Fruit fly (Drosophila melanogaster) whole organism, embryonic: ENCODE data around the gene CG6652.

Experiments used
- Aef1 ChIP-seq: fragments of 200-800 bp; sonication (Bioruptor generic); IDR thresholded peaks from 3 replicates; pipeline ENCODE4 v1.3.6; 2022; ENCODE audit warnings: missing biosample characterization, missing genetic modification characterization
- CG10209 ChIP-seq: fragments of 200-800 bp; sonication (Bioruptor generic); optimal IDR thresholded peaks from 3 replicates; lab custom pipeline; 2017; ENCODE audit warnings: missing biosample characterization, mild to moderate bottlenecking, missing genetic modification characterization, missing genetic modification reagents
- CG12071 ChIP-seq: fragments of 200-800 bp; sonication (Bioruptor generic); optimal IDR thresholded peaks from 3 replicates; lab custom pipeline; 2018; ENCODE audit warnings: missing biosample characterization, mild to moderate bottlenecking, missing genetic modification characterization
- CG13424 ChIP-seq: fragments of 200-800 bp; sonication (Bioruptor generic); optimal IDR thresholded peaks from 2 replicates; lab custom pipeline; 2019; ENCODE audit warnings: missing biosample characterization, mild to moderate bottlenecking, missing genetic modification characterization, moderate library complexity
- CG14050 ChIP-seq: fragments of 200-800 bp; sonication (Bioruptor generic); IDR thresholded peaks from 3 replicates; pipeline ENCODE4 v1.3.6; 2022; ENCODE audit warnings: missing biosample characterization, missing genetic modification characterization
- CG14860 ChIP-seq: fragments of 200-800 bp; sonication (Bioruptor generic); IDR thresholded peaks from 3 replicates; pipeline ENCODE4 v1.3.6; 2022; ENCODE audit warnings: missing biosample characterization, missing genetic modification characterization; ENCODE audit not compliant: partially characterized antibody
- CG16779 ChIP-seq: fragments of 200-800 bp; sonication (Bioruptor generic); IDR thresholded peaks from 2 replicates; pipeline ENCODE4 v1.3.6; 2022; ENCODE audit warnings: missing biosample characterization, missing genetic modification characterization
- CG17612 ChIP-seq: fragments of 200-800 bp; sonication (Bioruptor generic); IDR thresholded peaks from 2 replicates; pipeline ENCODE4 v1.3.6; 2022; ENCODE audit warnings: missing biosample characterization, missing genetic modification characterization
- CG17912 ChIP-seq: fragments of 200-800 bp; sonication (Bioruptor generic); optimal IDR thresholded peaks from 2 replicates; lab custom pipeline; 2018; ENCODE audit warnings: missing biosample characterization, mild to moderate bottlenecking, missing genetic modification characterization
- CG18262 ChIP-seq: fragments of 200-800 bp; optimal IDR thresholded peaks from 3 replicates; lab custom pipeline; 2019; ENCODE audit warnings: missing biosample characterization, mild to moderate bottlenecking, missing genetic modification characterization, moderate library complexity
- CG1832 ChIP-seq: fragments of 200-800 bp; sonication (Bioruptor generic); optimal IDR thresholded peaks from 2 replicates; lab custom pipeline; 2017; ENCODE audit warnings: missing biosample characterization, mild to moderate bottlenecking, missing genetic modification characterization, inconsistent platforms
- CG32772 ChIP-seq: fragments of 200-800 bp; sonication (Bioruptor generic); IDR thresholded peaks from 2 replicates; pipeline ENCODE4 v1.3.6; 2022; ENCODE audit warnings: missing biosample characterization, missing genetic modification characterization
- CG34224 ChIP-seq: fragments of 200-800 bp; sonication (Bioruptor generic); IDR thresholded peaks from 3 replicates; pipeline ENCODE4 v1.3.6; 2022; ENCODE audit warnings: missing biosample characterization, missing genetic modification characterization; ENCODE audit not compliant: partially characterized antibody
- CG34376 ChIP-seq: fragments of 200-800 bp; sonication (Bioruptor generic); optimal IDR thresholded peaks from 2 replicates; lab custom pipeline; 2018; ENCODE audit warnings: missing biosample characterization, mild to moderate bottlenecking, missing genetic modification characterization
- CG6272 ChIP-seq: fragments of 200-800 bp; sonication (Bioruptor generic); IDR thresholded peaks from 2 replicates; pipeline ENCODE4 v1.3.6; 2022; ENCODE audit warnings: missing biosample characterization, missing genetic modification characterization
- CG6765 ChIP-seq: fragments of 200-800 bp; sonication (Bioruptor generic); optimal IDR thresholded peaks from 3 replicates; lab custom pipeline; 2017; ENCODE audit warnings: missing biosample characterization, mild to moderate bottlenecking, missing genetic modification characterization
- CG8924 ChIP-seq: fragments of 200-800 bp; optimal IDR thresholded peaks from 3 replicates; lab custom pipeline; 2019; ENCODE audit warnings: missing biosample characterization, mild to moderate bottlenecking, missing genetic modification characterization, moderate library complexity
- D19A ChIP-seq: fragments of 200-800 bp; optimal IDR thresholded peaks from 3 replicates; lab custom pipeline; 2019; ENCODE audit warnings: missing biosample characterization, mild to moderate bottlenecking, missing genetic modification characterization, moderate library complexity
- Eip74EF ChIP-seq, 2 experiments: fragments of 200-800 bp in 1 of 2; fragments of >200 bp in 1 of 2; sonication (Bioruptor generic) in 1 of 2; optimal IDR thresholded peaks; 2 replicates each; lab custom pipeline; 2017 to 2019; ENCODE audit warnings: missing biosample characterization in 2 of 2, missing genetic modification characterization in 2 of 2, mild to moderate bottlenecking in 1 of 2, moderate library complexity in 1 of 2
- Fer1 ChIP-seq: fragments of 200-800 bp; sonication (Bioruptor generic); optimal IDR thresholded peaks from 2 replicates; lab custom pipeline; 2017; ENCODE audit warnings: missing biosample characterization, mild to moderate bottlenecking, missing genetic modification characterization
- Fer3 ChIP-seq: fragments of 200-800 bp; sonication (Bioruptor generic); optimal IDR thresholded peaks from 2 replicates; lab custom pipeline; 2018; ENCODE audit warnings: missing biosample characterization, mild to moderate bottlenecking, missing genetic modification characterization, moderate library complexity
- H15 ChIP-seq: fragments of 200-800 bp; sonication (Bioruptor generic); IDR thresholded peaks from 3 replicates; pipeline ENCODE4 v1.3.6; 2022; ENCODE audit warnings: missing biosample characterization, missing genetic modification characterization
- Nf-YC ChIP-seq: fragments of 200-800 bp; optimal IDR thresholded peaks from 3 replicates; lab custom pipeline; 2019; ENCODE audit warnings: missing biosample characterization, mild to moderate bottlenecking, missing genetic modification characterization, moderate library complexity
- NfI ChIP-seq: fragments of 200-800 bp; sonication (Bioruptor generic); optimal IDR thresholded peaks from 3 replicates; lab custom pipeline; 2018; ENCODE audit warnings: missing biosample characterization, mild to moderate bottlenecking, missing genetic modification characterization, moderate library complexity
- Vsx1 ChIP-seq: fragments of 200-800 bp; sonication (Bioruptor generic); optimal IDR thresholded peaks from 2 replicates; lab custom pipeline; 2017; ENCODE audit warnings: missing biosample characterization, mild to moderate bottlenecking, missing genetic modification characterization, missing genetic modification reagents
- ap ChIP-seq: fragments of 200-800 bp; sonication (Bioruptor generic); IDR thresholded peaks from 2 replicates; pipeline ENCODE4 v1.3.6; 2022; ENCODE audit warnings: missing biosample characterization, missing genetic modification characterization
- ase ChIP-seq: fragments of 200-800 bp; sonication (Bioruptor generic); IDR thresholded peaks from 3 replicates; pipeline ENCODE4 v1.3.6; 2022; ENCODE audit warnings: missing biosample characterization, missing genetic modification characterization
- bigmax ChIP-seq: fragments of 200-800 bp; sonication (Bioruptor generic); optimal IDR thresholded peaks from 2 replicates; lab custom pipeline; 2018; ENCODE audit warnings: missing biosample characterization, mild to moderate bottlenecking, missing genetic modification characterization
- caup ChIP-seq: fragments of 200-800 bp; sonication (Bioruptor generic); optimal IDR thresholded peaks from 3 replicates; lab custom pipeline; 2017; ENCODE audit warnings: missing biosample characterization, mild to moderate bottlenecking, missing genetic modification characterization, moderate library complexity; ENCODE audit not compliant: severe bottlenecking
- cg ChIP-seq: fragments of 200-800 bp; sonication (Bioruptor generic); optimal IDR thresholded peaks from 3 replicates; lab custom pipeline; 2019; ENCODE audit warnings: missing biosample characterization, mild to moderate bottlenecking, missing genetic modification characterization, moderate library complexity
- chm ChIP-seq: fragments of 200-800 bp; sonication (Bioruptor generic); IDR thresholded peaks from 2 replicates; pipeline ENCODE4 v1.3.6; 2022; ENCODE audit warnings: missing biosample characterization, missing genetic modification characterization
- corto ChIP-seq: fragments of 200-800 bp; sonication (Bioruptor generic); optimal IDR thresholded peaks from 2 replicates; lab custom pipeline; 2016; ENCODE audit warnings: missing biosample characterization, mild to moderate bottlenecking, missing genetic modification characterization, moderate library complexity
- cwo ChIP-seq: fragments of 200-800 bp; sonication (Bioruptor generic); optimal IDR thresholded peaks from 3 replicates; lab custom pipeline; 2017; ENCODE audit warnings: missing biosample characterization, missing genetic modification characterization, mild to moderate bottlenecking, moderate library complexity, missing genetic modification reagents
- gro ChIP-seq: fragments of 200-800 bp; sonication (Bioruptor generic); optimal IDR thresholded peaks from 2 replicates; lab custom pipeline; 2016; ENCODE audit warnings: missing biosample characterization, missing genetic modification characterization
- gt ChIP-seq: fragments of 200-800 bp; sonication (Bioruptor generic); IDR thresholded peaks from 2 replicates; pipeline ENCODE4 v1.3.6; 2022; ENCODE audit warnings: missing biosample characterization, missing genetic modification characterization
- ham ChIP-seq: fragments of 200-800 bp; sonication (Bioruptor generic); IDR thresholded peaks from 2 replicates; pipeline ENCODE4 v1.3.6; 2022; ENCODE audit warnings: missing biosample characterization, missing genetic modification characterization
- hb ChIP-seq: fragments of 200-800 bp; sonication (Bioruptor generic); IDR thresholded peaks from 3 replicates; pipeline ENCODE4 v1.3.6; 2022; ENCODE audit warnings: missing biosample characterization, missing genetic modification characterization; ENCODE audit not compliant: partially characterized antibody
- hkb ChIP-seq, 2 experiments: fragments of 200-800 bp in 1 of 2; fragments of >200 bp in 1 of 2; sonication (Bioruptor generic) in 1 of 2; IDR thresholded peaks in 1 of 2; optimal IDR thresholded peaks in 1 of 2; 2 replicates each; pipeline versions ENCODE4 v1.3.6 to Lab custom; 2017 to 2022; ENCODE audit warnings: missing biosample characterization in 1 of 2, missing genetic modification characterization in 1 of 2
- klu ChIP-seq: fragments of 200-800 bp; sonication (Bioruptor generic); IDR thresholded peaks from 2 replicates; pipeline ENCODE4 v1.3.6; 2022; ENCODE audit warnings: missing biosample characterization, missing genetic modification characterization
- lab ChIP-seq: fragments of 200-800 bp; sonication (Bioruptor generic); optimal IDR thresholded peaks from 3 replicates; lab custom pipeline; 2017; ENCODE audit warnings: missing biosample characterization, missing genetic modification characterization, mild to moderate bottlenecking, moderate library complexity, missing genetic modification reagents
- mirr ChIP-seq: fragments of 200-800 bp; sonication (Bioruptor generic); optimal IDR thresholded peaks from 3 replicates; lab custom pipeline; 2018; ENCODE audit warnings: missing biosample characterization, mild to moderate bottlenecking, missing genetic modification characterization
- pfk ChIP-seq: fragments of 200-800 bp; sonication (Bioruptor generic); optimal IDR thresholded peaks from 2 replicates; lab custom pipeline; 2018; ENCODE audit warnings: missing biosample characterization, mild to moderate bottlenecking, missing genetic modification characterization, moderate library complexity
- pzg ChIP-seq: fragments of 200-800 bp; sonication (Bioruptor generic); optimal IDR thresholded peaks from 3 replicates; lab custom pipeline; 2018; ENCODE audit warnings: missing biosample characterization, mild to moderate bottlenecking, missing genetic modification characterization, moderate library complexity
- schlank ChIP-seq: fragments of 200-800 bp; sonication (Bioruptor generic); optimal IDR thresholded peaks from 2 replicates; lab custom pipeline; 2018; ENCODE audit warnings: missing biosample characterization, mild to moderate bottlenecking, missing genetic modification characterization
- sob ChIP-seq: fragments of 200-800 bp; sonication (Bioruptor generic); IDR thresholded peaks from 2 replicates; pipeline ENCODE4 v1.3.6; 2022; ENCODE audit warnings: missing biosample characterization, missing genetic modification characterization
- stc ChIP-seq: fragments of 200-800 bp; sonication (Bioruptor generic); IDR thresholded peaks from 2 replicates; pipeline ENCODE4 v1.3.6; 2022; ENCODE audit warnings: missing biosample characterization, missing genetic modification characterization
- sug ChIP-seq: fragments of 200-800 bp; optimal IDR thresholded peaks from 2 replicates; lab custom pipeline; 2019; ENCODE audit warnings: missing biosample characterization, mild to moderate bottlenecking, missing genetic modification characterization, moderate library complexity
- usp ChIP-seq: fragments of >200 bp; optimal IDR thresholded peaks from 2 replicates; lab custom pipeline; 2017; ENCODE audit warnings: missing biosample characterization, missing genetic modification characterization
- z ChIP-seq: fragments of 200-800 bp; sonication (Bioruptor generic); IDR thresholded peaks from 3 replicates; pipeline ENCODE4 v1.3.6; 2022; ENCODE audit warnings: missing biosample characterization, missing genetic modification characterization

The CG6652 gene

DNA sequence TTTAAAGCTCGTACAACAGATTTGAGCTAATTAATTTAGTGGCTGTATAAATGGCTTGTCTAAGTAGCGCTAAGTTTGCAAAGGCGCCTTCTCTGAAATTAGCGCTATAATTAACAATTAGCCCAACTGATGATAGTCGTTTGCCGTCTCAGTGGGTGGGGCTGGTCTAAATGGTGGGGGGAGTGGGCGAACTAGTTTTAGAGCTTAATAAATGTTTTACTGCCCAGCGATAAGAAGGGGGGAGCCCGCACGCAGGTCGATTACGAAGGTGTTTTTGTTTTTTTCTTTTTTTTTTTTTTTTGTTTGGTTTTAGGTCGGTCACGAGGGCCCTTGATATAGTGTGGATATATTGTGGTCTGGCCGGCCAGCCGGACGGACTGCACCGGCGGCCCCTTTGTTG lies 21.6 kb downstream of the CG6652 start (continued):
- peak; percentile 13 for TF ChIP-seq schlank (tag; lab: Kevin White, UChicago)
- TF ChIP-seq ham, result no peak
- peak; percentile 69 for TF ChIP-seq cwo (GFP tag; lab: Kevin White, UChicago)
- 0 out of 3 replicates have a peak, but pooled peaks have one; percentile 20 for TF ChIP-seq hb (GFP tag; lab: Robert Waterston, UW)
- TF ChIP-seq Nf-YC, result no peak
- peak; percentile 20 for TF ChIP-seq lab (GFP tag; lab: Kevin White, UChicago)
- TF ChIP-seq Eip74EF (GFP tag; optimal IDR thresholded peaks at IDR 0.05; lab: Kevin White, UChicago), result no peak
- no peak for TF ChIP-seq CG17912 (GFP tag; lab: Kevin White, UChicago)
- no peak for TF ChIP-seq gt (GFP tag; lab: Robert Waterston, UW)
- no peak for TF ChIP-seq usp (GFP tag; lab: Kevin White, UChicago)
- no peak for TF ChIP-seq D19A (tag; lab: Kevin White, UChicago)
- peak; percentile 28 for TF ChIP-seq NfI
- peak; percentile 23 for TF ChIP-seq CG12071
- TF ChIP-seq pfk (GFP tag; lab: Kevin White, UChicago), result no peak
- TF ChIP-seq CG14860 (GFP tag; lab: Robert Waterston, UW), result no peak
- TF ChIP-seq ap (GFP tag; lab: Robert Waterston, UW), result no peak
- TF ChIP-seq CG14050 (GFP tag; lab: Robert Waterston, UW), result peak; percentile 8; the same call in 1 of the 3 replicates
- TF ChIP-seq CG32772 (GFP tag; lab: Robert Waterston, UW), result peak; percentile 57; the same call in 1 of the 2 replicates
- TF ChIP-seq CG1832 (GFP tag; lab: Kevin White, UChicago), result no peak
- TF ChIP-seq ase (GFP tag; lab: Robert Waterston, UW), result no peak
- 0 out of 2 replicates have a peak, but pooled peaks have one; percentile 11 for TF ChIP-seq stc (GFP tag; lab: Robert Waterston, UW)
- TF ChIP-seq CG18262, result no peak
- no peak for TF ChIP-seq cg (GFP tag; lab: Kevin White, UChicago)
- TF ChIP-seq Aef1, result no peak
- TF ChIP-seq Vsx1 (GFP tag; lab: Kevin White, UChicago), result peak; percentile 88
- TF ChIP-seq mirr (GFP tag; lab: Kevin White, UChicago), result peak; percentile 76
- no peak for TF ChIP-seq hkb (optimal IDR thresholded peaks at IDR 0.05; lab: Kevin White, UChicago)
- TF ChIP-seq hkb (GFP tag; IDR thresholded peaks at IDR 0.05; lab: Robert Waterston, UW), result no peak
- peak; percentile 32 for TF ChIP-seq CG6765 (GFP tag; lab: Kevin White, UChicago)
- no peak for TF ChIP-seq CG13424 (tag; lab: Kevin White, UChicago)
- no peak for TF ChIP-seq CG6272 (GFP tag; lab: Robert Waterston, UW)
- TF ChIP-seq gro (GFP tag; lab: Kevin White, UChicago), result peak; percentile 48
- TF ChIP-seq CG34224 (GFP tag; lab: Robert Waterston, UW), result no peak
- no peak for TF ChIP-seq corto (GFP tag; lab: Kevin White, UChicago)
- TF ChIP-seq CG17612 (GFP tag; lab: Robert Waterston, UW), result no peak
- no peak for TF ChIP-seq CG16779 (GFP tag; lab: Robert Waterston, UW)
- TF ChIP-seq Fer3, result peak; percentile 4
- no peak for TF ChIP-seq bigmax (GFP tag; lab: Kevin White, UChicago)
- no peak for TF ChIP-seq pzg (GFP tag; lab: Kevin White, UChicago)
- 0 out of 2 replicates have a peak, but pooled peaks have one; percentile 24 for TF ChIP-seq klu
- peak; percentile 58; the same call in 1 of the 2 replicates for TF ChIP-seq sob
- no peak for TF ChIP-seq CG10209
- TF ChIP-seq chm (GFP tag; lab: Robert Waterston, UW), result no peak
- TF ChIP-seq z, result 0 out of 3 replicates have a peak, but pooled peaks have one; percentile 37
- peak; percentile 46 for TF ChIP-seq CG34376 (GFP tag; lab: Kevin White, UChicago)
- peak; percentile 83 for TF ChIP-seq sug (tag; lab: Kevin White, UChicago)
- no peak for TF ChIP-seq H15 (GFP tag; lab: Robert Waterston, UW)
- no peak for TF ChIP-seq CG8924
- peak; percentile 19 for TF ChIP-seq caup (GFP tag; lab: Kevin White, UChicago)
- TF ChIP-seq Fer1 (GFP tag; lab: Kevin White, UChicago), result peak; percentile 36
